Worm (Caenorhabditis elegans) whole organism, mixed stage, embryonic: ENCODE measurements around the gene C25F9.15.

ENCODE experiments used
- bed-3 ChIP-seq: fragments of 200-800 bp; sonication (Bioruptor generic); optimal IDR thresholded peaks from 3 replicates; lab custom pipeline; 2018; ENCODE audit warnings: mild to moderate bottlenecking, missing genetic modification characterization, moderate library complexity, missing compliant biosample characterization
- ceh-39 ChIP-seq: fragments of 150-350 bp; optimal IDR thresholded peaks from 2 replicates; lab custom pipeline; 2014; ENCODE audit warnings: missing biosample characterization, missing genetic modification characterization
- ces-1 ChIP-seq: fragments of 150-350 bp; optimal IDR thresholded peaks from 2 replicates; lab custom pipeline; 2014; ENCODE audit warnings: missing biosample characterization, missing genetic modification reagents, missing genetic modification characterization
- elt-1 ChIP-seq: sonication (generic microtip); optimal IDR thresholded peaks from 2 replicates; lab custom pipeline; 2017; ENCODE audit warnings: missing genetic modification characterization, mild to moderate bottlenecking, missing compliant biosample characterization, antibody characterized with exemption, moderate library complexity, borderline replicate concordance; ENCODE audit not compliant: insufficient read depth
- hlh-1 ChIP-seq: fragments of 150-350 bp; optimal IDR thresholded peaks from 2 replicates; lab custom pipeline; 2014; ENCODE audit warnings: missing biosample characterization, missing genetic modification reagents, missing genetic modification characterization
- lin-13 ChIP-seq: fragments of 150-350 bp; optimal IDR thresholded peaks from 2 replicates; lab custom pipeline; 2014; ENCODE audit warnings: missing biosample characterization, missing genetic modification characterization
- lin-32 ChIP-seq: fragments of 200-800 bp; sonication (Bioruptor generic); optimal IDR thresholded peaks from 2 replicates; lab custom pipeline; 2018; ENCODE audit warnings: mild to moderate bottlenecking, missing genetic modification characterization, missing compliant biosample characterization
- mep-1 ChIP-seq: fragments of 150-350 bp; optimal IDR thresholded peaks from 2 replicates; lab custom pipeline; 2017; ENCODE audit warnings: missing biosample characterization, missing genetic modification reagents, missing genetic modification characterization, inconsistent platforms
- nhr-2 ChIP-seq: fragments of 150-350 bp; optimal IDR thresholded peaks from 2 replicates; lab custom pipeline; 2014; ENCODE audit warnings: missing biosample characterization, missing genetic modification characterization
- ztf-11 ChIP-seq: fragments of 150-350 bp; optimal IDR thresholded peaks from 2 replicates; lab custom pipeline; 2014; ENCODE audit warnings: missing biosample characterization, missing genetic modification characterization

ce11 chrV:19436307-19436706 is 18.4 kb downstream of the C25F9.15 start, which contains the start of gene C25F9.14:
- TF ChIP-seq ztf-11, result no peak
- TF ChIP-seq ces-1 (GFP tag; lab: Kevin White, UChicago), result no peak
- no peak for TF ChIP-seq ceh-39
- no peak for TF ChIP-seq mep-1
- TF ChIP-seq elt-1, result no peak
- no peak for TF ChIP-seq nhr-2 (tag; lab: Kevin White, UChicago)
- no peak for TF ChIP-seq bed-3 (GFP tag; lab: Kevin White, UChicago)
- no peak for TF ChIP-seq lin-13 (tag; lab: Kevin White, UChicago)
- TF ChIP-seq lin-32 (GFP tag; lab: Kevin White, UChicago), result no peak
- TF ChIP-seq hlh-1, result no peak
